Worm (Caenorhabditis elegans): ENCODE data around the gene F17H10.4.

ce11 chrX:13169975-13170374 is 43.7 kb upstream of the F17H10.4 start, which contains the start of gene mob-2:
- TF ChIP-seq zag-1 (tag; optimal IDR thresholded peaks at IDR 0.05) (no peak), ceh-82 (tag; optimal IDR thresholded peaks at IDR 0.05) (no peak)
